Fruit fly (Drosophila melanogaster): ENCODE measurements around the gene UK114.

UK114 gene

DNA sequence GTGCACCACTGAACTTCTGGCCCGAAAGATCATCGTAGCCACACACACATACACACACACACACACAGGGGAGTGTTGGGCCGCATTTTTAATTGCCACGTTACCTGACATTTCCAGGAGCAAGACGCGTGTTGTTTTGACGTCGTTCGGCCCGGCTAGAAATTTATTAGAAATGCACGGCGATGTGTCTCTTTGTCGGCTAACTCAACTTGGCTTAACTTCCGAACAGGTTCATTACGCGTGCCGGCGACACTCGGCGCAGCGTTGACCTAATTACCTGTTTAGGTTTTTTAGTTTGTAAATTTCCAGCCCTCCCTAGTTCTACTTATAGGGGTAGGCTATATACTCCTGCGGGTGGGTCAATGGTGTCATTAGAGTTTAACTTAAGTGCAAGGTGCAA lies 45.0 kb upstream of the UK114 start:
- TF ChIP-seq CG7368 (GFP tag; optimal IDR thresholded peaks at IDR 0.05) (no peak), Sox102F (GFP tag; optimal IDR thresholded peaks at IDR 0.05) (no peak), acj6 (GFP tag; optimal IDR thresholded peaks at IDR 0.05) (no peak), CG6792 (GFP tag; optimal IDR thresholded peaks at IDR 0.05) (no peak)

DNA sequence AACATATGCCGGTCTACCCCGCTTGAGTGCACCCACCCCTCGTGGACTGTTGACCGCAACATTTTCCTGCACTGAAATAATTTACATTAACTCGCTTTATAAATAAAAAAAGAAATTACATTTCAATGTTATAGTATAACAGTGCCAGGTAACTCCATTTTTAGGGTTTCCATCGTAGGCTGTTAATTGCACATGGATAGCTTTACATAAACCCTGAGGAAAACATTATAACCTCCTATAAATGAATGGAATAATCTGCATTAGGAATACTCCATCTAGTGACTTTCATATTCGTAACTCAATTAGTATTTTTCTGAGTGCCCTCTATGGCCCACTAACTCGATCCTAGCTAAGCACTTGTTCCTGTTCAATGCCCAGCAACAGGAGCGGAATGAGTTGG lies 44.3 kb upstream of the UK114 start:
- no peak for TF ChIP-seq CG4318 (GFP tag; optimal IDR thresholded peaks at IDR 0.05)
- TF ChIP-seq Blimp-1 (GFP tag; optimal IDR thresholded peaks at IDR 0.05) = no peak

DNA sequence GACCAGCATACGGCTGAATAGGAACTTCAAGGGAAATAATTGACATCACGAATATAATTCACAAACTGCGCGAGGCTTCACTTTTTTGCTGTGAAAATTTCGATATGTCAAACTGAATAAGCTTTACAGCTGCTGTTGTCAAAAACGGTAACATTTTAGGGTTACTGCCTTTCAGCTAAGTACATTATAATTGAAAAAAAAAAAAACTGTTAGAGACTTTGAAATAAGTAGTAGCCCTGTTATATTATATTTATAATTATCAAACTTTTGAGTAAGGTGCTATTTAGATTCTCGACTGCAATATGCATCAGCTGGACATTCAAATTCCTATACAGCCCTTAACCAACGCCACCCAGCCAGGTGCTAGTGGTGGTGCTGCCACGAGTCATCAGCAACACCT lies 43.9 kb upstream of the UK114 start, which contains the start of gene nht:
TSS of gene nht (minus strand) at position 101 of the 400 bp plus-strand sequence.
- TF ChIP-seq Smox (GFP tag; optimal IDR thresholded peaks at IDR 0.05) (no peak), CG10669 (GFP tag; optimal IDR thresholded peaks at IDR 0.05) (no peak), Hr38 (GFP tag; optimal IDR thresholded peaks at IDR 0.05) (no peak), CG6276 (GFP tag; optimal IDR thresholded peaks at IDR 0.05) (no peak), CG7368 (GFP tag; optimal IDR thresholded peaks at IDR 0.05) (no peak), Hr4 (GFP tag; optimal IDR thresholded peaks at IDR 0.05) (no peak), CG10631 (GFP tag; optimal IDR thresholded peaks at IDR 0.05) (no peak), achi (GFP tag; optimal IDR thresholded peaks at IDR 0.05) (no peak), OdsH (GFP tag; optimal IDR thresholded peaks at IDR 0.05) (no peak), CG1621 (tag; optimal IDR thresholded peaks at IDR 0.05) (no peak), CG11294 (GFP tag; IDR thresholded peaks at IDR 0.05) (no peak), fd85E (GFP tag; optimal IDR thresholded peaks at IDR 0.05) (no peak), Sox102F (GFP tag; optimal IDR thresholded peaks at IDR 0.05) (no peak), CG3032 (tag; optimal IDR thresholded peaks at IDR 0.05) (no peak), CG3919 (GFP tag; optimal IDR thresholded peaks at IDR 0.05) (no peak), CG6808 (GFP tag; optimal IDR thresholded peaks at IDR 0.05) (no peak), dsx (GFP tag; optimal IDR thresholded peaks at IDR 0.05; ENCODE audit: poor library complexity, severe bottlenecking) (no peak), Eip93F (GFP tag; optimal IDR thresholded peaks at IDR 0.05) (no peak), Lpt (GFP tag; optimal IDR thresholded peaks at IDR 0.05) (no peak), eg (GFP tag; IDR thresholded peaks at IDR 0.05) (no peak)

DNA sequence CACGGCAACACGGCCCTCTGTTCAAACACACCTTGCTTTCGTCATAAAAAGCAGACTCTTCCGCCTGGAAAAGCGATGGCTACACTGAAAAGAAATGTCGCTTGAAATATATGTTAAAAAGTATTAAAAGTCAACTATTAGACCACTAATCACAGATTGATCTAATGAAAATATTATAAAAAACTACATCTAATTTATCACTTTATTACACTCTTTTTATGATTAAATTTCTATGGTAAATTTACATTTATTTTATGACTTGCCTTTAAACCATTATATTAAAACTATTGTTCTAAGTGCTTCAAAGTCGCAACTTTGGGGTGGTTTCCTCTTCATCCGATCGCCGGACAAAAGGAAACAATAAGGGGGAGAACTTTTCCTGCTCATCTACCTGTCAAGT lies 41.5 kb upstream of the UK114 start:
- TF ChIP-seq Eip78C (GFP tag) (peak; percentile 53), CG16779 (tag; optimal IDR thresholded peaks at IDR 0.05) (no peak), CG4318 (GFP tag; optimal IDR thresholded peaks at IDR 0.05) (no peak)

DNA sequence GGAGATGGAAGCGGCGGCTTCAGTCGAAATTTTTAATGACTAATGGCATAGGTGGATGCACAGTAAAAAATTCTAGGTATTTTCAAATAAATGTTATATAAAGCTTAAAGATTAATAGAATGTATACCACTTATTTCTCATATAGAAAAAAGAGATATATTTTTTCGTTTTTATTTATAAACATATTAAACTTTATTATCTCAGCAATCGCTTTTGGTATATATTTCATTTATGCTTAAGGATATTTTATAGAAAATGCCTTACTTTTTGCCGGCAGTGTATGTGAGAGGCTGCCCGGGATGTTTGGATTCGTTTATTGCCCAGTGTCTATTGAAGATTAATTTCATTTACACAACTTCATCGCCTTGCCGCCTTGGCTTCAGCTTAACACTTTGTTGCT lies 40.0 kb upstream of the UK114 start:
- TF ChIP-seq esn (GFP tag; optimal IDR thresholded peaks at IDR 0.05) = peak; percentile 14
- TF ChIP-seq Smox (GFP tag; optimal IDR thresholded peaks at IDR 0.05) = peak; percentile 14
- peak; percentile 23 for TF ChIP-seq CG32006 (GFP tag; optimal IDR thresholded peaks at IDR 0.05)
- TF ChIP-seq CG11294 (GFP tag; IDR thresholded peaks at IDR 0.05) = no peak
- peak; percentile 11 for TF ChIP-seq acj6 (GFP tag; optimal IDR thresholded peaks at IDR 0.05)
- TF ChIP-seq CG8119 (GFP tag; IDR thresholded peaks at IDR 0.05) = 0 out of 3 replicates have a peak, but pooled peaks have one; percentile 15
- peak; percentile 74 for TF ChIP-seq Eip78C (GFP tag)
- peak; percentile 19 for TF ChIP-seq Met (GFP tag; optimal IDR thresholded peaks at IDR 0.05)
- TF ChIP-seq fkh (GFP tag; optimal IDR thresholded peaks at IDR 0.05) = no peak
- peak; percentile 19 for TF ChIP-seq achi (GFP tag; optimal IDR thresholded peaks at IDR 0.05)
- TF ChIP-seq Ets96B (tag; optimal IDR thresholded peaks at IDR 0.05) = no peak
- TF ChIP-seq CG8632 (GFP tag; optimal IDR thresholded peaks at IDR 0.05) = peak; percentile 22
- peak; percentile 61 for TF ChIP-seq svp (GFP tag)
- peak; percentile 51 for TF ChIP-seq dsx (GFP tag; optimal IDR thresholded peaks at IDR 0.05; ENCODE audit: poor library complexity, severe bottlenecking)
- TF ChIP-seq CG10631 (GFP tag; optimal IDR thresholded peaks at IDR 0.05) = no peak

All from whole organism, prepupa.